Fruit fly (Drosophila melanogaster): Measurements from ENCODE around the gene CheB38b.

DNA sequence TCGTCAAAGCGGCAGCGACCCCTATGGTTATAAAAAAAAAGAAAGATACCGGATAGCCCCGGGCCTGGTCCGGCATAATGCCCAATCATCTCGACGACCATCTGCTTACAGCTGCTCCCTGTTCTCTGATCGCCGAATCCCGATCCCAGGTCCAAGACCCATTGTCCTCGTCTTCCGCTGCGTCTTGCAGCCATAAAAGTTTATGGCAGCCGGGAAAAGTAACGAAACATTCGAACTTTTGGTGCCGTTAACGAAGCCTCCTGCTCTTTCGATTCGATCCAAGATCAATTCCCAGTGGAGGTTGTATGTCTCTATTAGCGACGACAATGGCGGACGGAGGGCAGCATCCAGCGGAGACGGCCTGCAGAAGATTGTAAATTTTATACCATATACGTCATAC is 31.7 kb downstream of the CheB38b start:
- no peak for TF ChIP-seq insv (optimal IDR thresholded peaks at IDR 0.05)
- TF ChIP-seq Myc (optimal IDR thresholded peaks at IDR 0.05) = no peak
- TF ChIP-seq psq (optimal IDR thresholded peaks at IDR 0.05) = no peak
